Worm (Caenorhabditis elegans) whole organism, L2 larva: Measurements from ENCODE around the gene lron-10.

Experiments used
- elt-1 ChIP-seq: fragments of 150-350 bp; optimal IDR thresholded peaks from 2 replicates; lab custom pipeline; 2014; ENCODE audit warnings: missing biosample characterization, missing genetic modification characterization
- lin-13 ChIP-seq: fragments of 150-350 bp; optimal IDR thresholded peaks from 2 replicates; lab custom pipeline; 2014; ENCODE audit warnings: missing biosample characterization, missing genetic modification reagents, missing genetic modification characterization
- nhr-237 ChIP-seq: fragments of 150-350 bp; optimal IDR thresholded peaks from 2 replicates; lab custom pipeline; 2014; ENCODE audit warnings: missing biosample characterization, missing genetic modification characterization
- peb-1 ChIP-seq: fragments of 150-350 bp; optimal IDR thresholded peaks from 2 replicates; lab custom pipeline; 2014; ENCODE audit warnings: missing biosample characterization, missing genetic modification characterization
- unc-55 ChIP-seq: fragments of 150-350 bp; sonication (generic microtip); optimal IDR thresholded peaks from 3 replicates; lab custom pipeline; 2014; ENCODE audit warnings: missing biosample characterization, missing genetic modification reagents, missing genetic modification characterization
- ztf-11 ChIP-seq: sonication (generic microtip); optimal IDR thresholded peaks from 2 replicates; lab custom pipeline; 2017; ENCODE audit warnings: missing biosample characterization, missing genetic modification characterization

- no peak for TF ChIP-seq elt-1 (tag; lab: Kevin White, UChicago)
- peak; percentile 82 for TF ChIP-seq unc-55 (GFP tag; lab: Kevin White, UChicago)
- no peak for TF ChIP-seq peb-1 (tag; lab: Kevin White, UChicago)
- no peak for TF ChIP-seq nhr-237
- TF ChIP-seq ztf-11 (tag; lab: Kevin White, UChicago): no peak
- peak; percentile 37 for TF ChIP-seq lin-13
Measured at ce11 chrIII:10642781-10643180, 21.6 kb upstream of the lron-10 start, which contains the start of the genes dhs-11 and orc-1.
